Worm (Caenorhabditis elegans): ENCODE results near the gene F47B8.4.

DNA sequence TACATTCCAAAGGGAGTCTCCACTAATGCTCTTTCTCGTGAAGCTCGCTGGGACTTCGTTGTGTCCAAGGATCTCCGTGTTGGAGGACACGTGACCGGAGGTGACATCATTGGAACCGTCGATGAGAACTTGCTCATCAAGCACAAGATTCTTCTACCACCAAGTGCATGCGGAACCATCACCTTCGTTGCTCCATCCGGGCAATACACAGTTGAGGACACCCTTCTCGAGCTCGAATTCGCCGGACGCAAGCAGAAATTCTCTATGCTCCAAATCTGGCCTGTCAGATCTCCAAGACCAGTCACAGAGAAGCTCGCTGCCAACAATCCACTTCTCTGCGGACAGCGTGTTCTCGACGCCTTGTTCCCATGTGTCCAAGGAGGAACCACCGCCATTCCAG is 27.6 kb upstream of the F47B8.4 start:
- no peak for TF ChIP-seq nhr-28 (tag; optimal IDR thresholded peaks at IDR 0.05)
- no peak for TF ChIP-seq ztf-11 (tag; optimal IDR thresholded peaks at IDR 0.05)
- TF ChIP-seq nhr-76 (tag; optimal IDR thresholded peaks at IDR 0.05) = no peak
- TF ChIP-seq ces-1 (GFP tag; optimal IDR thresholded peaks at IDR 0.05) = no peak
- no peak for TF ChIP-seq sem-2 (GFP tag; optimal IDR thresholded peaks at IDR 0.05)
- no peak for TF ChIP-seq snpc-4 (tag; optimal IDR thresholded peaks at IDR 0.05)
- no peak for TF ChIP-seq lin-13 (tag; optimal IDR thresholded peaks at IDR 0.05)
- TF ChIP-seq ceh-43 (GFP tag; optimal IDR thresholded peaks at IDR 0.05) = no peak

Data from whole organism, mixed stage, embryonic.